Fruit fly (Drosophila melanogaster) whole organism, embryonic: Measurements from ENCODE around the gene D12.
A peak's percentile ranks its signal among the peaks of the same experiment; 100 is the strongest.

Source experiments
- Atf6 ChIP-seq: fragments of 200-800 bp; sonication (Bioruptor generic); IDR thresholded peaks from 2 replicates; pipeline ENCODE4 v1.3.6; 2022; ENCODE audit warnings: missing biosample characterization, missing genetic modification characterization
- CG10209 ChIP-seq: fragments of 200-800 bp; sonication (Bioruptor generic); optimal IDR thresholded peaks from 3 replicates; lab custom pipeline; 2017; ENCODE audit warnings: missing biosample characterization, mild to moderate bottlenecking, missing genetic modification characterization, missing genetic modification reagents
- CG10543 ChIP-seq: fragments of 200-800 bp; sonication (Bioruptor generic); optimal IDR thresholded peaks from 3 replicates; lab custom pipeline; 2017; ENCODE audit warnings: missing biosample characterization, mild to moderate bottlenecking, missing genetic modification characterization, moderate library complexity
- CG13894 ChIP-seq: fragments of 200-800 bp; sonication (Bioruptor generic); optimal IDR thresholded peaks from 3 replicates; lab custom pipeline; 2018; ENCODE audit warnings: missing biosample characterization, mild to moderate bottlenecking, missing genetic modification characterization, moderate library complexity
- CG14014 ChIP-seq: fragments of 200-800 bp; sonication (Bioruptor generic); IDR thresholded peaks from 2 replicates; pipeline ENCODE4 v1.3.6; 2022; ENCODE audit warnings: missing biosample characterization, missing genetic modification characterization
- CG15011 ChIP-seq: fragments of 200-800 bp; sonication (Bioruptor generic); optimal IDR thresholded peaks from 3 replicates; lab custom pipeline; 2018; ENCODE audit warnings: missing biosample characterization, mild to moderate bottlenecking, missing genetic modification characterization
- CG2120 ChIP-seq: fragments of 200-800 bp; sonication (Bioruptor generic); optimal IDR thresholded peaks from 3 replicates; lab custom pipeline; 2016; ENCODE audit warnings: missing biosample characterization, missing genetic modification characterization
- CG30403 ChIP-seq: fragments of 200-800 bp; sonication (Bioruptor generic); optimal IDR thresholded peaks from 3 replicates; lab custom pipeline; 2016; ENCODE audit warnings: missing biosample characterization, missing genetic modification characterization
- CG31441 ChIP-seq: fragments of 200-800 bp; sonication (Bioruptor generic); IDR thresholded peaks from 2 replicates; pipeline ENCODE4 v1.3.6; 2022; ENCODE audit warnings: missing biosample characterization, missing genetic modification characterization
- CG34376 ChIP-seq: fragments of 200-800 bp; sonication (Bioruptor generic); optimal IDR thresholded peaks from 2 replicates; lab custom pipeline; 2018; ENCODE audit warnings: missing biosample characterization, mild to moderate bottlenecking, missing genetic modification characterization
- CG6654 ChIP-seq: fragments of 200-800 bp; sonication (Bioruptor generic); optimal IDR thresholded peaks from 2 replicates; lab custom pipeline; 2017; ENCODE audit warnings: missing biosample characterization, mild to moderate bottlenecking, missing genetic modification characterization
- CG6813 ChIP-seq: fragments of 200-800 bp; sonication (Bioruptor generic); optimal IDR thresholded peaks from 2 replicates; lab custom pipeline; 2017; ENCODE audit warnings: missing biosample characterization, missing genetic modification characterization, mild to moderate bottlenecking, moderate library complexity, missing genetic modification reagents
- CG6854 ChIP-seq: fragments of 200-800 bp; sonication (Bioruptor generic); optimal IDR thresholded peaks from 3 replicates; lab custom pipeline; 2017; ENCODE audit warnings: missing biosample characterization, mild to moderate bottlenecking, missing genetic modification characterization
- CG7556 ChIP-seq: fragments of 200-800 bp; sonication (Bioruptor generic); optimal IDR thresholded peaks from 2 replicates; lab custom pipeline; 2017; ENCODE audit warnings: missing biosample characterization, mild to moderate bottlenecking, missing genetic modification characterization
- CG8359 ChIP-seq: fragments of 200-800 bp; sonication (Bioruptor generic); optimal IDR thresholded peaks from 2 replicates; lab custom pipeline; 2017; ENCODE audit warnings: missing biosample characterization, mild to moderate bottlenecking, missing genetic modification characterization, borderline replicate concordance
- CG8924 ChIP-seq: fragments of 200-800 bp; optimal IDR thresholded peaks from 3 replicates; lab custom pipeline; 2019; ENCODE audit warnings: missing biosample characterization, mild to moderate bottlenecking, missing genetic modification characterization, moderate library complexity
- CG9817 ChIP-seq: fragments of 200-800 bp; sonication (Bioruptor generic); optimal IDR thresholded peaks from 2 replicates; lab custom pipeline; 2018; ENCODE audit warnings: missing biosample characterization, mild to moderate bottlenecking, missing genetic modification characterization, moderate library complexity
- Dek ChIP-seq: fragments of 200-800 bp; sonication (Bioruptor generic); optimal IDR thresholded peaks from 3 replicates; lab custom pipeline; 2019; ENCODE audit warnings: missing biosample characterization, mild to moderate bottlenecking, missing genetic modification characterization, moderate library complexity
- E2f2 ChIP-seq: fragments of 200-800 bp; sonication (Bioruptor generic); IDR thresholded peaks from 2 replicates; pipeline ENCODE4 v1.3.6; 2022; ENCODE audit warnings: missing biosample characterization, missing genetic modification characterization
- Ets97D ChIP-seq: fragments of 200-800 bp; sonication (Bioruptor generic); optimal IDR thresholded peaks from 3 replicates; lab custom pipeline; 2016; ENCODE audit warnings: missing biosample characterization, missing genetic modification characterization
- GATAe ChIP-seq: fragments of 200-800 bp; sonication (Bioruptor generic); conservative IDR thresholded peaks from 2 replicates; pipeline ENCODE4 v1.3.6; 2022; ENCODE audit warnings: missing biosample characterization, missing genetic modification characterization
- HmgZ ChIP-seq: fragments of 200-800 bp; sonication (Bioruptor generic); optimal IDR thresholded peaks from 2 replicates; lab custom pipeline; 2018; ENCODE audit warnings: missing biosample characterization, mild to moderate bottlenecking, missing genetic modification characterization
- Hr78 ChIP-seq, 2 experiments: fragments of 200-800 bp in 1 of 2; fragments of >200 bp in 1 of 2; sonication (Bioruptor generic) in 1 of 2; optimal IDR thresholded peaks; 2 replicates each; lab custom pipeline; 2017 to 2019; ENCODE audit warnings: missing biosample characterization in 2 of 2, missing genetic modification characterization in 2 of 2, mild to moderate bottlenecking in 1 of 2, moderate library complexity in 1 of 2
- Jarid2 ChIP-seq: fragments of 200-800 bp; sonication (Bioruptor generic); optimal IDR thresholded peaks from 3 replicates; lab custom pipeline; 2017; ENCODE audit warnings: mild to moderate bottlenecking, missing biosample characterization, missing genetic modification reagents, missing genetic modification characterization
- Med ChIP-seq: fragments of 200-800 bp; sonication (Bioruptor generic); peaks from one replicate; lab custom pipeline; 2016; ENCODE audit warnings: missing biosample characterization, missing genetic modification characterization, mild to moderate bottlenecking, inconsistent platforms, moderate library complexity
- PHDP ChIP-seq: fragments of 200-800 bp; sonication (Bioruptor generic); optimal IDR thresholded peaks from 3 replicates; lab custom pipeline; 2018; ENCODE audit warnings: missing biosample characterization, mild to moderate bottlenecking, missing genetic modification characterization, moderate library complexity
- Sox100B ChIP-seq: fragments of 200-800 bp; sonication (Bioruptor generic); optimal IDR thresholded peaks from 3 replicates; lab custom pipeline; 2018; ENCODE audit warnings: missing biosample characterization, mild to moderate bottlenecking, missing genetic modification characterization
- abd-A ChIP-seq: fragments of 200-800 bp; sonication (Bioruptor generic); optimal IDR thresholded peaks from 3 replicates; lab custom pipeline; 2019; ENCODE audit warnings: missing biosample characterization, mild to moderate bottlenecking, missing genetic modification characterization, moderate library complexity
- ara ChIP-seq: fragments of 200-800 bp; sonication (Bioruptor generic); IDR thresholded peaks from 2 replicates; pipeline ENCODE4 v1.3.6; 2022; ENCODE audit warnings: missing biosample characterization, missing genetic modification characterization
- bcd ChIP-seq: fragments of 200-800 bp; sonication (Bioruptor generic); optimal IDR thresholded peaks from 2 replicates; lab custom pipeline; 2017; ENCODE audit warnings: missing biosample characterization, mild to moderate bottlenecking, missing genetic modification characterization
- bsh ChIP-seq, 2 experiments: fragments of 200-800 bp; sonication (Bioruptor generic); optimal IDR thresholded peaks; 2 replicates each; lab custom pipeline; 2017 to 2018; ENCODE audit warnings: mild to moderate bottlenecking in 2 of 2, missing biosample characterization in 2 of 2, missing genetic modification characterization in 2 of 2, moderate library complexity in 1 of 2
- chinmo ChIP-seq: fragments of 200-800 bp; sonication (Bioruptor generic); IDR thresholded peaks from 4 replicates; pipeline ENCODE4 v1.3.6; 2022; ENCODE audit warnings: missing biosample characterization, missing genetic modification characterization; ENCODE audit not compliant: partially characterized antibody
- dm ChIP-seq: fragments of 200-800 bp; sonication (Bioruptor generic); optimal IDR thresholded peaks from 3 replicates; lab custom pipeline; 2016; ENCODE audit warnings: missing biosample characterization, missing genetic modification characterization
- dmrt99B ChIP-seq: fragments of 200-800 bp; sonication (Bioruptor generic); optimal IDR thresholded peaks from 2 replicates; lab custom pipeline; 2018; ENCODE audit warnings: missing biosample characterization, mild to moderate bottlenecking, missing genetic modification characterization, moderate library complexity
- ewg ChIP-seq: fragments of 200-800 bp; sonication (Bioruptor generic); optimal IDR thresholded peaks from 3 replicates; lab custom pipeline; 2017; ENCODE audit warnings: mild to moderate bottlenecking, missing biosample characterization, missing genetic modification reagents, missing genetic modification characterization
- exex ChIP-seq: fragments of 200-800 bp; sonication (Bioruptor generic); optimal IDR thresholded peaks from 4 replicates; lab custom pipeline; 2018; ENCODE audit warnings: missing biosample characterization, mild to moderate bottlenecking, missing genetic modification characterization, moderate library complexity
- fd3F ChIP-seq: fragments of 200-800 bp; sonication (Bioruptor generic); optimal IDR thresholded peaks from 2 replicates; lab custom pipeline; 2018; ENCODE audit warnings: missing biosample characterization, mild to moderate bottlenecking, missing genetic modification characterization, moderate library complexity
- fd64A ChIP-seq: fragments of 200-800 bp; sonication (Bioruptor generic); optimal IDR thresholded peaks from 3 replicates; lab custom pipeline; 2018; ENCODE audit warnings: missing biosample characterization, mild to moderate bottlenecking, missing genetic modification characterization
- grn ChIP-seq: fragments of 200-800 bp; sonication (Bioruptor generic); optimal IDR thresholded peaks from 3 replicates; lab custom pipeline; 2017; ENCODE audit warnings: missing biosample characterization, missing genetic modification characterization
- gro ChIP-seq: fragments of 200-800 bp; sonication (Bioruptor generic); optimal IDR thresholded peaks from 2 replicates; lab custom pipeline; 2016; ENCODE audit warnings: missing biosample characterization, missing genetic modification characterization
- mam ChIP-seq: fragments of 200-800 bp; sonication (Bioruptor generic); optimal IDR thresholded peaks from 3 replicates; lab custom pipeline; 2016; ENCODE audit warnings: missing biosample characterization, missing genetic modification characterization
- mirr ChIP-seq: fragments of 200-800 bp; sonication (Bioruptor generic); optimal IDR thresholded peaks from 3 replicates; lab custom pipeline; 2018; ENCODE audit warnings: missing biosample characterization, mild to moderate bottlenecking, missing genetic modification characterization
- mld ChIP-seq: fragments of 200-800 bp; sonication (Bioruptor generic); IDR thresholded peaks from 3 replicates; pipeline ENCODE4 v1.3.6; 2022; ENCODE audit warnings: missing biosample characterization, missing genetic modification characterization; ENCODE audit not compliant: partially characterized antibody
- sens-2 ChIP-seq: fragments of 200-800 bp; sonication (Bioruptor generic); IDR thresholded peaks from 2 replicates; pipeline ENCODE4 v1.3.6; 2022; ENCODE audit warnings: missing biosample characterization, missing genetic modification characterization
- stc ChIP-seq: fragments of 200-800 bp; sonication (Bioruptor generic); IDR thresholded peaks from 2 replicates; pipeline ENCODE4 v1.3.6; 2022; ENCODE audit warnings: missing biosample characterization, missing genetic modification characterization
- sug ChIP-seq: fragments of 200-800 bp; optimal IDR thresholded peaks from 2 replicates; lab custom pipeline; 2019; ENCODE audit warnings: missing biosample characterization, mild to moderate bottlenecking, missing genetic modification characterization, moderate library complexity
- tgo ChIP-seq: fragments of 200-800 bp; sonication (Bioruptor generic); IDR thresholded peaks from 3 replicates; pipeline ENCODE4 v1.3.6; 2022; ENCODE audit warnings: missing biosample characterization, missing genetic modification characterization
- unpg ChIP-seq: fragments of 200-800 bp; sonication (Bioruptor generic); optimal IDR thresholded peaks from 3 replicates; lab custom pipeline; 2018; ENCODE audit warnings: missing biosample characterization, mild to moderate bottlenecking, missing genetic modification characterization, moderate library complexity

Gene D12

dm6 chr2L:8461782-8462453, 24.8 kb upstream of the D12 start (continued):
- TF ChIP-seq sens-2 (peak; percentile 27; the same call in 1 of the 2 replicates), unpg (peak; percentile 39), ara (no peak), bsh (GFP tag; optimal IDR thresholded peaks at IDR 0.05; lab: Kevin White, UChicago) (peak in 1 of 2 experiments; percentile 56), dmrt99B (tag; lab: Kevin White, UChicago) (peak; percentile 42), CG13894 (tag; lab: Kevin White, UChicago) (peak; percentile 13), Med (GFP tag; lab: Kevin White, UChicago) (peak; percentile 81), CG6654 (GFP tag; lab: Kevin White, UChicago) (no peak), dm (peak; percentile 30), E2f2 (GFP tag; lab: Robert Waterston, UW) (0 out of 2 replicates have a peak, but pooled peaks have one; percentile 13), Dek (tag; lab: Kevin White, UChicago) (peak; percentile 50), CG15011 (GFP tag; lab: Kevin White, UChicago) (peak; percentile 19), CG8359 (peak; percentile 16), PHDP (tag; lab: Kevin White, UChicago) (peak; percentile 57), CG6813 (GFP tag; lab: Kevin White, UChicago) (peak; percentile 1), Ets97D (GFP tag; lab: Kevin White, UChicago) (peak; percentile 8), grn (peak; percentile 76), CG7556 (GFP tag; lab: Kevin White, UChicago) (peak; percentile 5), Jarid2 (GFP tag; lab: Kevin White, UChicago) (peak; percentile 24), Sox100B (GFP tag; lab: Kevin White, UChicago) (peak; percentile 4), mld (GFP tag; lab: Robert Waterston, UW) (no peak), CG31441 (peak; percentile 43), fd3F (GFP tag; lab: Kevin White, UChicago) (peak; percentile 13), mam (GFP tag; lab: Kevin White, UChicago) (peak; percentile 41), CG8924 (tag; lab: Kevin White, UChicago) (peak; percentile 26), CG10209 (GFP tag; lab: Kevin White, UChicago) (peak; percentile 33), ewg (GFP tag; lab: Kevin White, UChicago) (peak; percentile 1), CG30403 (GFP tag; lab: Kevin White, UChicago) (peak; percentile 39), CG2120 (GFP tag; lab: Kevin White, UChicago) (peak; percentile 69), CG14014 (GFP tag; lab: Robert Waterston, UW) (no peak), bcd (GFP tag; lab: Kevin White, UChicago) (peak; percentile 9)

- TF ChIP-seq Atf6 (GFP tag; lab: Robert Waterston, UW) = 0 out of 2 replicates have a peak, but pooled peaks have one; percentile 29
- peak in 1 of 2 experiments; percentile 73 for TF ChIP-seq Hr78 (GFP tag; optimal IDR thresholded peaks at IDR 0.05; lab: Kevin White, UChicago)
- TF ChIP-seq fd64A (GFP tag; lab: Kevin White, UChicago) = no peak
- peak; percentile 83 for TF ChIP-seq CG34376 (GFP tag; lab: Kevin White, UChicago)
- TF ChIP-seq CG6813 (GFP tag; lab: Kevin White, UChicago) = peak; percentile 7
- peak; percentile 6 for TF ChIP-seq HmgZ (tag; lab: Kevin White, UChicago)
- TF ChIP-seq CG9817 (tag; lab: Kevin White, UChicago) = no peak
- TF ChIP-seq sug (tag; lab: Kevin White, UChicago) = peak; percentile 99
- peak; percentile 98 for TF ChIP-seq exex
- 0 out of 4 replicates have a peak, but pooled peaks have one; percentile 63 for TF ChIP-seq chinmo (GFP tag; lab: Robert Waterston, UW)
- no peak for TF ChIP-seq tgo (GFP tag; lab: Robert Waterston, UW)
- peak; percentile 93 for TF ChIP-seq mirr (GFP tag; lab: Kevin White, UChicago)
- TF ChIP-seq gro = peak; percentile 57
- TF ChIP-seq grn = peak; percentile 100
- peak; percentile 51 for TF ChIP-seq CG10543
- TF ChIP-seq GATAe (GFP tag; lab: Robert Waterston, UW) = peak; percentile 53
- 0 out of 2 replicates have a peak, but pooled peaks have one; percentile 6 for TF ChIP-seq stc (GFP tag; lab: Robert Waterston, UW)
- TF ChIP-seq abd-A (tag; lab: Kevin White, UChicago) = no peak
- no peak for TF ChIP-seq CG6854
These were observed 14.3 kb upstream of the D12 start for dm6 chr2L:8451497-8451896.
